Worm (Caenorhabditis elegans) whole organism, midembryonic: ENCODE results near the gene H25K10.2.

Experiments used
- T22C8.4 ChIP-seq: fragments of 200-800 bp; sonication (Bioruptor generic); IDR thresholded peaks from 2 replicates; pipeline ENCODE4 v1.3.6; 2022; ENCODE audit warnings: missing genetic modification characterization, missing compliant biosample characterization
- cog-1 ChIP-seq: sonication (generic microtip); optimal IDR thresholded peaks from 2 replicates; lab custom pipeline; 2016; ENCODE audit warnings: missing genetic modification characterization, missing compliant biosample characterization
- flt-1 ChIP-seq: fragments of 200-800 bp; sonication (Bioruptor generic); IDR thresholded peaks from 2 replicates; pipeline ENCODE4 v1.3.6; 2022; ENCODE audit warnings: missing genetic modification characterization, missing compliant biosample characterization
- klf-2 ChIP-seq: fragments of 200-800 bp; sonication (Bioruptor generic); conservative IDR thresholded peaks from 2 replicates; pipeline ENCODE4 v1.3.6; 2022; ENCODE audit warnings: missing genetic modification reagents, missing genetic modification characterization, missing compliant biosample characterization
- med-1 ChIP-seq: sonication (generic microtip); optimal IDR thresholded peaks from 2 replicates; lab custom pipeline; 2017; ENCODE audit warnings: missing genetic modification characterization, mild to moderate bottlenecking, missing compliant biosample characterization, antibody characterized with exemption, missing genetic modification reagents; ENCODE audit not compliant: insufficient read depth
- tab-1 ChIP-seq: fragments of 200-800 bp; sonication (Bioruptor generic); IDR thresholded peaks from 2 replicates; pipeline ENCODE4 v1.3.6; 2022; ENCODE audit warnings: missing genetic modification characterization, missing compliant biosample characterization
- ztf-29 ChIP-seq: fragments of 200-800 bp; sonication (Bioruptor generic); IDR thresholded peaks from 2 replicates; pipeline ENCODE4 v1.3.6; 2022; ENCODE audit warnings: missing genetic modification reagents, missing genetic modification characterization, missing compliant biosample characterization

ce11 chrIV:16221559-16221958, 10.7 kb upstream of the H25K10.2 start, which contains the start of gene srv-11:
- TF ChIP-seq cog-1: no peak
- no peak for TF ChIP-seq flt-1 (GFP tag; lab: Robert Waterston, UW)
- no peak for TF ChIP-seq tab-1 (GFP tag; lab: Robert Waterston, UW)
- no peak for TF ChIP-seq klf-2 (GFP tag; lab: Robert Waterston, UW)
- TF ChIP-seq ztf-29 (GFP tag; lab: Robert Waterston, UW): no peak
- no peak for TF ChIP-seq med-1 (GFP tag; lab: Kevin White, UChicago)
- TF ChIP-seq T22C8.4 (GFP tag; lab: Robert Waterston, UW): no peak
